Worm (Caenorhabditis elegans) whole organism, L4 larva: ENCODE data around the gene tsp-3.

Source experiments
- F26F4.8 ChIP-seq: fragments of 200-800 bp; sonication (Bioruptor generic); conservative IDR thresholded peaks from 2 replicates; pipeline ENCODE4 v1.3.6; 2022; ENCODE audit warnings: missing genetic modification characterization, missing compliant biosample characterization
- F37D6.2 ChIP-seq: sonication (generic microtip); optimal IDR thresholded peaks from 2 replicates; lab custom pipeline; 2016; ENCODE audit warnings: mild to moderate bottlenecking, missing genetic modification characterization, missing compliant biosample characterization
- F44E2.7 ChIP-seq: fragments of 200-800 bp; sonication (Bioruptor generic); IDR thresholded peaks from 2 replicates; pipeline ENCODE4 v2.1.2; 2022; ENCODE audit warnings: missing genetic modification characterization, missing compliant biosample characterization
- T26A8.4 ChIP-seq: fragments of 200-800 bp; sonication (Bioruptor generic); IDR thresholded peaks from 2 replicates; pipeline ENCODE4 v1.3.6; 2022; ENCODE audit warnings: missing genetic modification characterization, missing compliant biosample characterization
- Y5F2A.4 ChIP-seq: fragments of 200-800 bp; sonication (Bioruptor generic); optimal IDR thresholded peaks from 2 replicates; lab custom pipeline; 2018; ENCODE audit warnings: mild to moderate bottlenecking, missing genetic modification characterization, missing compliant biosample characterization
- ZK337.2 ChIP-seq: fragments of 200-800 bp; sonication (Bioruptor generic); IDR thresholded peaks from 2 replicates; pipeline ENCODE4 v1.3.6; 2022; ENCODE audit warnings: missing genetic modification reagents, missing genetic modification characterization, missing compliant biosample characterization
- aha-1 ChIP-seq: fragments of 150-350 bp; peaks from one replicate; lab custom pipeline; 2014; ENCODE audit warnings: missing biosample characterization, missing genetic modification characterization
- ama-1 ChIP-seq: fragments of 150-350 bp; optimal IDR thresholded peaks from 2 replicates; lab custom pipeline; 2014; ENCODE audit warnings: inconsistent platforms, mixed read lengths
- ceh-28 ChIP-seq: fragments of 150-350 bp; optimal IDR thresholded peaks from 2 replicates; lab custom pipeline; 2014; ENCODE audit warnings: missing biosample characterization, missing genetic modification reagents, missing genetic modification characterization
- ceh-32 ChIP-seq: sonication (generic microtip); optimal IDR thresholded peaks from 2 replicates; lab custom pipeline; 2016; ENCODE audit warnings: mild to moderate bottlenecking, missing genetic modification characterization, missing compliant biosample characterization; ENCODE audit not compliant: poor library complexity
- ceh-62 ChIP-seq: sonication (generic microtip); optimal IDR thresholded peaks from 2 replicates; lab custom pipeline; 2017; ENCODE audit warnings: missing biosample characterization, missing genetic modification characterization
- ceh-82 ChIP-seq: sonication (generic microtip); optimal IDR thresholded peaks from 2 replicates; lab custom pipeline; 2017; ENCODE audit warnings: missing biosample characterization, missing genetic modification characterization
- cey-2 ChIP-seq: sonication (generic microtip); optimal IDR thresholded peaks from 3 replicates; lab custom pipeline; 2017; ENCODE audit warnings: missing genetic modification characterization, mild to moderate bottlenecking, missing compliant biosample characterization, antibody characterized with exemption, borderline replicate concordance; ENCODE audit not compliant: insufficient read depth
- ctbp-1 ChIP-seq: fragments of 200-800 bp; sonication (Bioruptor generic); IDR thresholded peaks from 2 replicates; pipeline ENCODE4 v1.3.6; 2022; ENCODE audit warnings: missing genetic modification reagents, missing genetic modification characterization, missing compliant biosample characterization
- daf-16 ChIP-seq, 3 experiments: sonication (generic microtip); optimal IDR thresholded peaks; 2 replicates each; lab custom pipeline; 2016 to 2017; ENCODE audit warnings: missing genetic modification characterization in 3 of 3, missing genetic modification reagents in 3 of 3, mild to moderate bottlenecking in 2 of 3, missing compliant biosample characterization in 2 of 3, missing biosample characterization in 1 of 3, moderate library complexity in 1 of 3
- daf-8 ChIP-seq: fragments of 200-800 bp; sonication (Bioruptor generic); IDR thresholded peaks from 2 replicates; pipeline ENCODE4 v1.3.6; 2022; ENCODE audit warnings: missing genetic modification characterization, missing compliant biosample characterization
- dmd-6 ChIP-seq: fragments of 200-800 bp; sonication (Bioruptor generic); IDR thresholded peaks from 2 replicates; pipeline ENCODE4 v1.3.6; 2022; ENCODE audit warnings: missing genetic modification reagents, missing genetic modification characterization, missing compliant biosample characterization
- dmd-8 ChIP-seq: fragments of 200-800 bp; sonication (Bioruptor generic); IDR thresholded peaks from 2 replicates; pipeline ENCODE4 v1.3.6; 2022; ENCODE audit warnings: missing genetic modification characterization, missing compliant biosample characterization
- dpl-1 ChIP-seq: fragments of 150-350 bp; optimal IDR thresholded peaks from 2 replicates; lab custom pipeline; 2014; ENCODE audit warnings: missing biosample characterization, missing genetic modification reagents, missing genetic modification characterization
- duxl-1 ChIP-seq: sonication (generic microtip); optimal IDR thresholded peaks from 2 replicates; lab custom pipeline; 2016; ENCODE audit warnings: mild to moderate bottlenecking, missing genetic modification characterization, moderate library complexity, missing compliant biosample characterization; ENCODE audit not compliant: poor library complexity
- dve-1 ChIP-seq: sonication (generic microtip); optimal IDR thresholded peaks from 2 replicates; lab custom pipeline; 2017; ENCODE audit warnings: antibody characterized with exemption, mild to moderate bottlenecking, missing genetic modification characterization, missing compliant biosample characterization; ENCODE audit not compliant: insufficient read depth
- egl-27 ChIP-seq: sonication (generic microtip); optimal IDR thresholded peaks from 3 replicates; lab custom pipeline; 2017; ENCODE audit warnings: missing biosample characterization, missing genetic modification reagents, missing genetic modification characterization
- egl-43 ChIP-seq: fragments of 200-800 bp; sonication (Bioruptor generic); IDR thresholded peaks from 2 replicates; pipeline ENCODE4 v1.3.6; 2022; ENCODE audit warnings: missing genetic modification reagents, missing genetic modification characterization, missing compliant biosample characterization
- hlh-30 ChIP-seq: sonication (generic microtip); optimal IDR thresholded peaks from 2 replicates; lab custom pipeline; 2017; ENCODE audit warnings: antibody characterized with exemption, mild to moderate bottlenecking, missing genetic modification characterization, missing compliant biosample characterization; ENCODE audit not compliant: insufficient read depth
- jun-1 ChIP-seq: fragments of 150-350 bp; optimal IDR thresholded peaks from 2 replicates; lab custom pipeline; 2014; ENCODE audit warnings: missing biosample characterization, missing genetic modification reagents, missing genetic modification characterization
- lin-38 ChIP-seq: fragments of 200-800 bp; sonication (Bioruptor generic); IDR thresholded peaks from 2 replicates; pipeline ENCODE4 v1.3.6; 2022; ENCODE audit warnings: missing genetic modification reagents, missing genetic modification characterization, missing compliant biosample characterization
- lin-39 ChIP-seq: fragments of 150-350 bp; optimal IDR thresholded peaks from 2 replicates; lab custom pipeline; 2014; ENCODE audit warnings: missing biosample characterization, missing genetic modification reagents, missing genetic modification characterization
- madf-5 ChIP-seq, 2 experiments: fragments of 200-800 bp; sonication (Bioruptor generic); IDR thresholded peaks; 2 replicates each; pipeline ENCODE4 v1.3.6; 2022; ENCODE audit warnings: missing compliant biosample characterization in 2 of 2, missing genetic modification characterization in 2 of 2
- mep-1 ChIP-seq: fragments of 150-350 bp; sonication (generic microtip); optimal IDR thresholded peaks from 3 replicates; lab custom pipeline; 2014; ENCODE audit warnings: missing biosample characterization, missing genetic modification characterization
- mes-2 ChIP-seq: sonication (generic microtip); optimal IDR thresholded peaks from 2 replicates; lab custom pipeline; 2016; ENCODE audit warnings: missing genotype, mild to moderate bottlenecking, missing genetic modification characterization, missing compliant biosample characterization; ENCODE audit not compliant: poor library complexity, severe bottlenecking
- nhr-10 ChIP-seq: fragments of 150-350 bp; optimal IDR thresholded peaks from 2 replicates; lab custom pipeline; 2014; ENCODE audit warnings: missing biosample characterization, missing genetic modification characterization
- nhr-41 ChIP-seq: fragments of 200-800 bp; sonication (Bioruptor generic); IDR thresholded peaks from 2 replicates; pipeline ENCODE4 v1.3.6; 2022; ENCODE audit warnings: missing genetic modification reagents, missing genetic modification characterization, missing compliant biosample characterization
- nhr-77 ChIP-seq: fragments of 150-350 bp; optimal IDR thresholded peaks from 2 replicates; lab custom pipeline; 2014; ENCODE audit warnings: missing biosample characterization, missing genetic modification characterization
- pha-4 ChIP-seq, 2 experiments: fragments of 150-350 bp in 1 of 2; fragments of 200-800 bp in 1 of 2; sonication (Bioruptor generic) in 1 of 2; IDR thresholded peaks in 1 of 2; optimal IDR thresholded peaks in 1 of 2; 2 replicates each; pipeline versions ENCODE4 v1.3.6 to Lab custom; 2014 to 2022; ENCODE audit warnings: missing genetic modification characterization in 2 of 2, missing genetic modification reagents in 2 of 2, missing biosample characterization in 1 of 2, missing compliant biosample characterization in 1 of 2
- pqm-1 ChIP-seq: sonication (generic microtip); optimal IDR thresholded peaks from 2 replicates; lab custom pipeline; 2017; ENCODE audit warnings: missing biosample characterization, missing genetic modification characterization
- rbr-2 ChIP-seq: sonication (generic microtip); optimal IDR thresholded peaks from 2 replicates; lab custom pipeline; 2016; ENCODE audit warnings: missing genotype, missing genetic modification characterization, missing compliant biosample characterization
- tra-1 ChIP-seq: fragments of 200-800 bp; sonication (Bioruptor generic); IDR thresholded peaks from 2 replicates; pipeline ENCODE4 v1.3.6; 2022; ENCODE audit warnings: missing genetic modification reagents, missing genetic modification characterization, missing compliant biosample characterization
- unc-130 ChIP-seq: sonication (generic microtip); optimal IDR thresholded peaks from 2 replicates; lab custom pipeline; 2016; ENCODE audit warnings: missing genetic modification reagents, missing genetic modification characterization, missing compliant biosample characterization
- unc-62 ChIP-seq, 3 experiments: fragments of 150-350 bp in 1 of 3; sonication (generic microtip); optimal IDR thresholded peaks in 2 of 3; peaks in 1 of 3; 1 replicate in 1 of 3; 2 replicates in 2 of 3; lab custom pipeline; 2014 to 2017; ENCODE audit warnings: missing biosample characterization in 3 of 3, missing genetic modification characterization in 3 of 3, missing genetic modification reagents in 3 of 3, missing genotype in 1 of 3
- vab-7 ChIP-seq: fragments of 200-800 bp; sonication (Bioruptor generic); IDR thresholded peaks from 2 replicates; pipeline ENCODE4 v1.3.6; 2022; ENCODE audit warnings: missing genetic modification reagents, missing genetic modification characterization, missing compliant biosample characterization
- zag-1 ChIP-seq: fragments of 150-350 bp; optimal IDR thresholded peaks from 2 replicates; lab custom pipeline; 2014; ENCODE audit warnings: missing biosample characterization, missing genetic modification characterization
- zip-11 ChIP-seq: fragments of 200-800 bp; sonication (Bioruptor generic); IDR thresholded peaks from 2 replicates; pipeline ENCODE4 v1.3.6; 2022; ENCODE audit warnings: missing genetic modification characterization, missing compliant biosample characterization
- ztf-11 ChIP-seq: fragments of 150-350 bp; optimal IDR thresholded peaks from 2 replicates; lab custom pipeline; 2014; ENCODE audit warnings: missing biosample characterization, missing genetic modification characterization
- ztf-7 ChIP-seq: fragments of 150-350 bp; optimal IDR thresholded peaks from 2 replicates; lab custom pipeline; 2014; ENCODE audit warnings: missing biosample characterization, missing genetic modification characterization

tsp-3 gene

DNA sequence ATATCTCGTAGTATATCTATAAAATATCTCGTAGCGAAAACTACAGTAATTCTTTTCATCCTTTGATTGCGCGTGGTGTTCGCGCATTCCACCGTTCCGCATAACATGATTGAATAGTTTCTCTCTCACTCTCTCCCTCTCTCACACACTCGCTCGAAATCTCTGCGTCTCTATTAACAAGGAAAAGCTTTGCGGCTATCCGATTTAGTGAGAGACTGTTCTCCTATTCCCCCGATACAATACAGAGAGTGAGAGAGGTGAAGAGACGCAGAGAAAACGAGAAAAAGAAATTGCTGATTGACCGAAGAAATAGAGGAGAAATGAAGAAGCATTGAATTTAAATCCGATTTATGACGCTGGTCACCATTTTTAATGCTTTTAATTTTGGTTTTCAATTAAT is 30.5 kb upstream of the tsp-3 start (continued):
- no peak for TF ChIP-seq F44E2.7 (GFP tag; lab: Robert Waterston, UW)
- TF ChIP-seq dve-1 (tag; lab: Kevin White, UChicago), result peak; percentile 84
- no peak for TF ChIP-seq daf-8 (GFP tag; lab: Robert Waterston, UW)
- peak; percentile 60 for TF ChIP-seq hlh-30 (tag; lab: Kevin White, UChicago)
- no peak for TF ChIP-seq lin-39 (tag; lab: Kevin White, UChicago)
- TF ChIP-seq ztf-11 (tag; lab: Kevin White, UChicago), result no peak
- TF ChIP-seq zip-11 (GFP tag; lab: Robert Waterston, UW), result no peak
- no peak for TF ChIP-seq cey-2 (tag; lab: Kevin White, UChicago)
- TF ChIP-seq lin-38 (GFP tag; lab: Robert Waterston, UW), result no peak
- TF ChIP-seq ceh-82 (tag; lab: Kevin White, UChicago), result no peak
- no peak for TF ChIP-seq rbr-2 (tag; lab: Kevin White, UChicago)
- TF ChIP-seq aha-1, result peak; percentile 84
- TF ChIP-seq, all 104 proteins: peak for 11

DNA sequence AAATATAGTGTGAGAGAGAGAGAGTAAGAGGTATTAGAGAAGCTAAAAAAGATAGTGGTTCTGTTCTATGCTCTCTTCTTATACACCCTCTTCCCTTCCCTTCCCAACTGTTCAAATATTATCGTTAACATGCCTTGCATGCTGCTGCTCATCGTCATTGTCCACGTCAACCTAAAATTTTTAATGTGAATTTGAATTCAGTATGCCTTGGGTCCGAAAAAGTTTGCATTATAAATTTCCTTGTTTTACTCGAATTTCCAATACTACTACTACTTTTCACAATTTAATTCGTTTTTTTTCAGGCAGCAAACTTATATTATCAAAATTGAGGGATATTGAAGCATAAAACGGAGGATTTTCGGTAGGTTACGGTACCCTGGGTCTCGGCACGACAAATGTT is 25.4 kb upstream of the tsp-3 start, which contains the start of gene gly-5:
Gene gly-5 (plus strand): TSS at position 301 of the 400 bp plus-strand sequence.
- TF ChIP-seq ztf-7 (no peak), T26A8.4 (GFP tag; lab: Robert Waterston, UW) (no peak), zip-11 (GFP tag; lab: Robert Waterston, UW) (no peak), nhr-77 (tag; lab: Kevin White, UChicago) (no peak), madf-5 (GFP tag; IDR thresholded peaks at IDR 0.05; lab: Robert Waterston, UW) (no peak), hlh-30 (tag; lab: Kevin White, UChicago) (no peak), daf-16 (GFP tag; optimal IDR thresholded peaks at IDR 0.05; lab: Kevin White, UChicago) (no peak), daf-16 (tag; optimal IDR thresholded peaks at IDR 0.05; lab: Kevin White, UChicago) (peak; percentile 46), mep-1 (tag; lab: Kevin White, UChicago) (no peak), egl-43 (GFP tag; lab: Robert Waterston, UW) (no peak), pqm-1 (peak; percentile 16), unc-130 (no peak)

DNA sequence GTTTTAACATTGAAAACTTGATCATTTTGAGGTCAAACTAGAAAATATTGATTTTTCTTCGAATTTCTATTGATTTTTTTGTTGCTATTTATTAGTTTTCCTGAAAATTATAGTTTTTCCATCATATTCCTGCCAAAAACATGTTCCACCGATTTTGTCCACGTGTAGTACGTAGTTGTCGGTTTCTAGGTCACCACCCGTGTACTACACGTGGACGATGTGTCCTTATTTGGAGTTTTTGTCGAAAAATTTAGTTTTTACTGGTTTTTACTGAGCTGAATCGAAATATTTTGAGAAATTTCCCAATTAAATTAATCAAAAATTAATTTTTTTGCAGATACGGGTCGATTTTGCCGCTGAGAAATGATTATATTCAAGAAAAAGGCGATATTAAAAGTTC is 24.7 kb upstream of the tsp-3 start:
- TF ChIP-seq madf-5 (GFP tag; IDR thresholded peaks at IDR 0.05; lab: Robert Waterston, UW) (no peak), lin-38 (GFP tag; lab: Robert Waterston, UW) (peak; percentile 48), dpl-1 (GFP tag; lab: Kevin White, UChicago) (peak; percentile 65), duxl-1 (tag; lab: Kevin White, UChicago) (peak; percentile 45), zag-1 (no peak), ama-1 (no peak), lin-39 (tag; lab: Kevin White, UChicago) (no peak), nhr-10 (tag; lab: Kevin White, UChicago) (no peak), F37D6.2 (tag; lab: Kevin White, UChicago) (peak; percentile 4), mes-2 (tag; lab: Kevin White, UChicago) (peak; percentile 97), F44E2.7 (GFP tag; lab: Robert Waterston, UW) (no peak), zip-11 (GFP tag; lab: Robert Waterston, UW) (no peak), ztf-7 (no peak), ceh-32 (tag; lab: Kevin White, UChicago) (no peak), ctbp-1 (no peak), dmd-6 (GFP tag; lab: Robert Waterston, UW) (peak; percentile 43; the same call in 1 of the 2 replicates), egl-27 (no peak), nhr-41 (GFP tag; lab: Robert Waterston, UW) (no peak), T26A8.4 (GFP tag; lab: Robert Waterston, UW) (no peak), vab-7 (no peak), pha-4 (GFP tag; IDR thresholded peaks at IDR 0.05; lab: Robert Waterston, UW) (no peak), pha-4 (tag; optimal IDR thresholded peaks at IDR 0.05; lab: Kevin White, UChicago) (no peak), ZK337.2 (GFP tag; lab: Robert Waterston, UW) (peak; percentile 88), dmd-8 (no peak), unc-62 (GFP tag; optimal IDR thresholded peaks at IDR 0.05 in 1 of 2; lab: Kevin White, UChicago) (no peak), unc-62 (tag; optimal IDR thresholded peaks at IDR 0.05; lab: Kevin White, UChicago) (no peak), Y5F2A.4 (no peak), tra-1 (GFP tag; lab: Robert Waterston, UW) (peak; percentile 11; the same call in 1 of the 2 replicates), jun-1 (tag; lab: Kevin White, UChicago) (no peak), F26F4.8 (no peak), ceh-28 (tag; lab: Kevin White, UChicago) (no peak), ceh-62 (tag; lab: Kevin White, UChicago) (no peak), cey-2 (tag; lab: Kevin White, UChicago) (no peak), rbr-2 (tag; lab: Kevin White, UChicago) (peak; percentile 49)
